Worm (Caenorhabditis elegans) whole organism, young adult: Measurements from ENCODE around the gene hlh-11.

ENCODE experiments used
- F55B11.4 ChIP-seq: sonication (generic microtip); optimal IDR thresholded peaks from 2 replicates; lab custom pipeline; 2016; ENCODE audit warnings: missing compliant biosample characterization, missing genetic modification characterization, borderline replicate concordance; ENCODE audit not compliant: insufficient read depth
- T26A5.8 ChIP-seq: sonication (generic microtip); optimal IDR thresholded peaks from 2 replicates; lab custom pipeline; 2016; ENCODE audit warnings: missing genetic modification characterization, missing compliant biosample characterization
- Y95B8A.8 ChIP-seq: fragments of 200-800 bp; sonication (Bioruptor generic); IDR thresholded peaks from 2 replicates; pipeline ENCODE4 v1.3.6; 2022; ENCODE audit warnings: missing genetic modification reagents, missing genetic modification characterization, missing compliant biosample characterization

DNA sequence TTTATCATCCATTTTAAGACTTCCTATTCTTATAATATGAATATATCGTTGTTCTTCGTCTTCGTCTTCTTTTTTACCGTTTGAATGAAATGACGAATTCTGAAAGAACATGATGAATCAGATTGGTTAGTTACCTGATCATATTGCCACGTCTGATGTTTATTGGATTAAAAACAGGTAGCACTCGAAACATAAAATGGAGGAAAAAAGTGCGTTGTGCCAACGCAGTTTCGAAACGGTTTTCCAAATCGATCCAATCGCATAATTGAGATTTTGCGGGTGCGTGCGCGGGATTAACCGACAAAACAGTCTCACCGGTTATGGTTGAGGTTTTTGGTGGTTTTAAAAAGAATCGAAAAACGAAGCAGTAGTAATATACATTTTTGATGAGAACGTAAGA, 23.9 kb upstream of the hlh-11 start, which contains the start of gene rom-2:
- no peak for TF ChIP-seq T26A5.8 (tag; lab: Kevin White, UChicago)
- no peak for TF ChIP-seq Y95B8A.8
- no peak for TF ChIP-seq F55B11.4
